Worm (Caenorhabditis elegans) whole organism, midembryonic: Measurements from ENCODE around the gene Y38H6C.20.

Experiments
- T22C8.4 ChIP-seq: fragments of 200-800 bp; sonication (Bioruptor generic); IDR thresholded peaks from 2 replicates; pipeline ENCODE4 v1.3.6; 2022; ENCODE audit warnings: missing genetic modification characterization, missing compliant biosample characterization
- cog-1 ChIP-seq: sonication (generic microtip); optimal IDR thresholded peaks from 2 replicates; lab custom pipeline; 2016; ENCODE audit warnings: missing genetic modification characterization, missing compliant biosample characterization
- flt-1 ChIP-seq: fragments of 200-800 bp; sonication (Bioruptor generic); IDR thresholded peaks from 2 replicates; pipeline ENCODE4 v1.3.6; 2022; ENCODE audit warnings: missing genetic modification characterization, missing compliant biosample characterization
- klf-2 ChIP-seq: fragments of 200-800 bp; sonication (Bioruptor generic); conservative IDR thresholded peaks from 2 replicates; pipeline ENCODE4 v1.3.6; 2022; ENCODE audit warnings: missing genetic modification reagents, missing genetic modification characterization, missing compliant biosample characterization
- med-1 ChIP-seq: sonication (generic microtip); optimal IDR thresholded peaks from 2 replicates; lab custom pipeline; 2017; ENCODE audit warnings: missing genetic modification characterization, mild to moderate bottlenecking, missing compliant biosample characterization, antibody characterized with exemption, missing genetic modification reagents; ENCODE audit not compliant: insufficient read depth
- ref-1 ChIP-seq: fragments of 200-800 bp; sonication (Bioruptor generic); conservative IDR thresholded peaks from 2 replicates; pipeline ENCODE4 v1.3.6; 2022; ENCODE audit warnings: missing genetic modification reagents, missing genetic modification characterization, missing compliant biosample characterization
- tab-1 ChIP-seq: fragments of 200-800 bp; sonication (Bioruptor generic); IDR thresholded peaks from 2 replicates; pipeline ENCODE4 v1.3.6; 2022; ENCODE audit warnings: missing genetic modification characterization, missing compliant biosample characterization
- ztf-23 ChIP-seq: fragments of 200-800 bp; sonication (Bioruptor generic); IDR thresholded peaks from 2 replicates; pipeline ENCODE4 v1.3.6; 2022; ENCODE audit warnings: missing genetic modification reagents, missing genetic modification characterization, missing compliant biosample characterization
- ztf-29 ChIP-seq: fragments of 200-800 bp; sonication (Bioruptor generic); IDR thresholded peaks from 2 replicates; pipeline ENCODE4 v1.3.6; 2022; ENCODE audit warnings: missing genetic modification reagents, missing genetic modification characterization, missing compliant biosample characterization

The Y38H6C.20 gene

ce11 chrV:20504997-20505396 is 46.0 kb downstream of the Y38H6C.20 start, which contains the start of gene Y38H6C.4:
Y38H6C.4 (minus strand) TSS chrV:20505097.
- no peak for TF ChIP-seq T22C8.4 (GFP tag; lab: Robert Waterston, UW)
- TF ChIP-seq ztf-29 = no peak
- TF ChIP-seq tab-1 (GFP tag; lab: Robert Waterston, UW) = no peak
- TF ChIP-seq flt-1 (GFP tag; lab: Robert Waterston, UW) = no peak
- TF ChIP-seq klf-2 (GFP tag; lab: Robert Waterston, UW) = no peak
- no peak for TF ChIP-seq med-1 (GFP tag; lab: Kevin White, UChicago)
- no peak for TF ChIP-seq ztf-23 (GFP tag; lab: Robert Waterston, UW)
- no peak for TF ChIP-seq cog-1 (tag; lab: Kevin White, UChicago)
- TF ChIP-seq ref-1 (GFP tag; lab: Robert Waterston, UW) = no peak

ce11 chrV:20500405-20500804 is 50.6 kb downstream of the Y38H6C.20 start, which contains the start of gene dct-14:
dct-14 (minus strand) TSS chrV:20500505.
- TF ChIP-seq med-1 (GFP tag; lab: Kevin White, UChicago) = no peak
- TF ChIP-seq klf-2 (GFP tag; lab: Robert Waterston, UW) = no peak

- no peak for TF ChIP-seq ztf-23 (GFP tag; lab: Robert Waterston, UW)
- TF ChIP-seq cog-1 (tag; lab: Kevin White, UChicago) = no peak
- TF ChIP-seq med-1 (GFP tag; lab: Kevin White, UChicago) = no peak
These were observed 51.4 kb downstream of the Y38H6C.20 start for ce11 chrV:20499642-20500041.

ce11 chrV:20498980-20499379 is 52.0 kb downstream of the Y38H6C.20 start, which contains the start of gene dct-16:
dct-16 (minus strand) TSS chrV:20499057.
- TF ChIP-seq tab-1 (GFP tag; lab: Robert Waterston, UW) (no peak), flt-1 (GFP tag; lab: Robert Waterston, UW) (no peak), ztf-23 (GFP tag; lab: Robert Waterston, UW) (no peak), med-1 (GFP tag; lab: Kevin White, UChicago) (no peak), klf-2 (GFP tag; lab: Robert Waterston, UW) (no peak), ztf-29 (no peak), T22C8.4 (GFP tag; lab: Robert Waterston, UW) (no peak), cog-1 (tag; lab: Kevin White, UChicago) (no peak), ref-1 (GFP tag; lab: Robert Waterston, UW) (no peak)

ce11 chrV:20497537-20497936 is 53.5 kb downstream of the Y38H6C.20 start:
- TF ChIP-seq ref-1 (GFP tag; lab: Robert Waterston, UW) = no peak
- no peak for TF ChIP-seq flt-1 (GFP tag; lab: Robert Waterston, UW)
- TF ChIP-seq med-1 (GFP tag; lab: Kevin White, UChicago) = no peak
- TF ChIP-seq tab-1 (GFP tag; lab: Robert Waterston, UW) = no peak
- TF ChIP-seq ztf-29 = no peak
- no peak for TF ChIP-seq klf-2 (GFP tag; lab: Robert Waterston, UW)
- no peak for TF ChIP-seq T22C8.4 (GFP tag; lab: Robert Waterston, UW)
- no peak for TF ChIP-seq cog-1 (tag; lab: Kevin White, UChicago)
- TF ChIP-seq ztf-23 (GFP tag; lab: Robert Waterston, UW) = no peak
